Worm (Caenorhabditis elegans) whole organism, midembryonic: Measurements from ENCODE around the gene lron-3.
A peak's percentile ranks its signal among the peaks of the same experiment; 100 is the strongest.

Source experiments
- T22C8.4 ChIP-seq: fragments of 200-800 bp; sonication (Bioruptor generic); IDR thresholded peaks from 2 replicates; pipeline ENCODE4 v1.3.6; 2022; ENCODE audit warnings: missing genetic modification characterization, missing compliant biosample characterization
- cog-1 ChIP-seq: sonication (generic microtip); optimal IDR thresholded peaks from 2 replicates; lab custom pipeline; 2016; ENCODE audit warnings: missing genetic modification characterization, missing compliant biosample characterization
- flt-1 ChIP-seq: fragments of 200-800 bp; sonication (Bioruptor generic); IDR thresholded peaks from 2 replicates; pipeline ENCODE4 v1.3.6; 2022; ENCODE audit warnings: missing genetic modification characterization, missing compliant biosample characterization
- klf-2 ChIP-seq: fragments of 200-800 bp; sonication (Bioruptor generic); conservative IDR thresholded peaks from 2 replicates; pipeline ENCODE4 v1.3.6; 2022; ENCODE audit warnings: missing genetic modification reagents, missing genetic modification characterization, missing compliant biosample characterization
- med-1 ChIP-seq: sonication (generic microtip); optimal IDR thresholded peaks from 2 replicates; lab custom pipeline; 2017; ENCODE audit warnings: missing genetic modification characterization, mild to moderate bottlenecking, missing compliant biosample characterization, antibody characterized with exemption, missing genetic modification reagents; ENCODE audit not compliant: insufficient read depth
- ref-1 ChIP-seq: fragments of 200-800 bp; sonication (Bioruptor generic); conservative IDR thresholded peaks from 2 replicates; pipeline ENCODE4 v1.3.6; 2022; ENCODE audit warnings: missing genetic modification reagents, missing genetic modification characterization, missing compliant biosample characterization
- tab-1 ChIP-seq: fragments of 200-800 bp; sonication (Bioruptor generic); IDR thresholded peaks from 2 replicates; pipeline ENCODE4 v1.3.6; 2022; ENCODE audit warnings: missing genetic modification characterization, missing compliant biosample characterization
- ztf-23 ChIP-seq: fragments of 200-800 bp; sonication (Bioruptor generic); IDR thresholded peaks from 2 replicates; pipeline ENCODE4 v1.3.6; 2022; ENCODE audit warnings: missing genetic modification reagents, missing genetic modification characterization, missing compliant biosample characterization
- ztf-29 ChIP-seq: fragments of 200-800 bp; sonication (Bioruptor generic); IDR thresholded peaks from 2 replicates; pipeline ENCODE4 v1.3.6; 2022; ENCODE audit warnings: missing genetic modification reagents, missing genetic modification characterization, missing compliant biosample characterization

lron-3 gene

DNA sequence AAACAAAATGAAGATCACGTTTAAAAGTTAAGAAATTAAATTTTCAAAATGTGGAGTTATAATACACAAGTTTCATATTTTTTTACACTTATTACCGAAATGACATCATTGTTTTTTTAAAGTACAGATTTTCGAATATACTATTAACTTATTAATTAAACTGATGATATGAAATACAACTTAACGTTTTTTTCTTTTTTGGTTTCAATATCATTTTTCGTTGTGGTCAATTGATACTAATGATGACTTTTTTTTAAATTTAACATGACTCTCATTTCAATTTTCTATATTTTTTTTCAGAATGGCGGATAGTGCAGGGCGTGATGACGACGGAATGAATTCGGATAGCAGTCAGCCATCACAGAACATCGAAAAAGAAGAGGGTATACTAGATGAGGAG is 33.3 kb upstream of the lron-3 start, which contains the start of gene usp-33:
TSS of gene usp-33 (plus strand) at position 301 of the 400 bp plus-strand sequence.
- TF ChIP-seq med-1 (GFP tag; lab: Kevin White, UChicago) (no peak), ztf-23 (GFP tag; lab: Robert Waterston, UW) (no peak), tab-1 (GFP tag; lab: Robert Waterston, UW) (no peak), ref-1 (GFP tag; lab: Robert Waterston, UW) (no peak), ztf-29 (GFP tag; lab: Robert Waterston, UW) (no peak), cog-1 (tag; lab: Kevin White, UChicago) (no peak), klf-2 (GFP tag; lab: Robert Waterston, UW) (no peak), T22C8.4 (GFP tag; lab: Robert Waterston, UW) (no peak), flt-1 (GFP tag; lab: Robert Waterston, UW) (no peak)

DNA sequence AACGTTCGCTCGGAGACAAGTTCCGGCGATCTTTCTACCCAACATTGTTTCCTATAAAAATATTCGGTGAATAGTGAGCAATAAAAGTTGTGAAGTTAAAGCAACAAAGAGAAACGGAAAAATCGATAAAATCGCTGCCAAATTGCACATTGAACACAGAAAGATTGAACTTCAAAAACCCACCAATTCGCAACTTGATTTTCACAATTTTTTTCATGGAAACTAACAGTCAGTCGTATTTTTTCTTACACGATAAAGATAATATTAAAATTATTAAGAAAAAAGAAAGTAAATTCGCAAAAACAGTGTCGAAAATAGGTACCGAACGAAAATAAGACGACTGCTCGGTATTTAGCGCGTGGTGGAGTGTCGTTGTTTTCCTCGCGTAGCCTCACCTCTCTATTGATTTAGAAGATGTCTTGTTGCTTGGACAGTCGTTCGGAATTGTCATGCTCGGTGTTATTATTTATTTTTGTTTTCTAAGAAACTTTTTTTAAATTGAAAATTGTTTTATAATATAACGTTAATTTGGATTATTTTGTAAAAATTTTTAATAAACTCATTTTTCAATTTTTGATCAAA is 32.7 kb upstream of the lron-3 start, which contains the start of gene gas-1:
TSS of gene gas-1 (minus strand) at position 51 of the 582 bp plus-strand sequence.
- TF ChIP-seq ztf-23 (GFP tag; lab: Robert Waterston, UW), result no peak
- TF ChIP-seq ztf-29 (GFP tag; lab: Robert Waterston, UW), result no peak
- TF ChIP-seq T22C8.4 (GFP tag; lab: Robert Waterston, UW), result no peak
- no peak for TF ChIP-seq tab-1 (GFP tag; lab: Robert Waterston, UW)

DNA sequence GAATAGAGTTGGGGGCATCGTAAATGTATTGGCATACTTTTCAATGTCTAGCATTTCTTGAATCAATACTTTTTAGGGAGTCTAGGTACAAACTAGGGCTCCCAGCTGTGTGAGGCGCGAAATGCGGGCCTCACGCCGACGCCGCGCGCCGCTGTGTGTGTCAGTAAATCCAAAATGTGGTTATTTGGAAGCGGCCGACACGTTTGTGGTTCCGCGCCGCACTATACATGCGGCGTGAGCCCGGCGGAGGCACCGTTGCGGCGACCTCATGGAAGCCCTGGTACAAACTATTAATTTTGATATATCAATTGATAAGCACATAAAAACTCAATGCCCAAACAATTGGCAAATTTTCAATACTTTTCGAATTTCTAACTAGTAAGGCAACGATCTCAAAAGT is 28.4 kb upstream of the lron-3 start:
- TF ChIP-seq tab-1 (GFP tag; lab: Robert Waterston, UW) (no peak), flt-1 (GFP tag; lab: Robert Waterston, UW) (no peak), ztf-23 (GFP tag; lab: Robert Waterston, UW) (no peak), klf-2 (GFP tag; lab: Robert Waterston, UW) (no peak), cog-1 (tag; lab: Kevin White, UChicago) (no peak)

DNA sequence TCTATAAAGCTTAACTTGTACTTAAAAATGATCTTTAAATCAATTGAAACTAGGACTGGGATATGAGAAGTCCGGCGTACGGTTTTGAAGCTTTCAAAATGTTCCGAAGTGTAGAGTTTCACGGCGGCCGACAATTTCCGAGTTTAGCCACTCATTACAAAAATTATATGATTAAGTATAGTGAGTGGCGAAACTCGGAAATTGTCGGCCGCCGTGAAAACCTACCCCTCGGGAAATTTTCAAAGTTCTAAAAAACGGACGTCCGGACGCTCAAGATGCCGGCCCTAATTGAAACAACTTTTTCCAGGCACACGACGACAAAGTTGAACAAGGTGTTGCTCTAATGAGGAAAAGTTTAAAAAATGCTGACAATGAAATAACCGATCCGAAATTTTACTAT is 27.4 kb upstream of the lron-3 start:
- no peak for TF ChIP-seq flt-1 (GFP tag; lab: Robert Waterston, UW)
- no peak for TF ChIP-seq klf-2 (GFP tag; lab: Robert Waterston, UW)
- TF ChIP-seq ztf-23 (GFP tag; lab: Robert Waterston, UW), result no peak
- no peak for TF ChIP-seq T22C8.4 (GFP tag; lab: Robert Waterston, UW)

DNA sequence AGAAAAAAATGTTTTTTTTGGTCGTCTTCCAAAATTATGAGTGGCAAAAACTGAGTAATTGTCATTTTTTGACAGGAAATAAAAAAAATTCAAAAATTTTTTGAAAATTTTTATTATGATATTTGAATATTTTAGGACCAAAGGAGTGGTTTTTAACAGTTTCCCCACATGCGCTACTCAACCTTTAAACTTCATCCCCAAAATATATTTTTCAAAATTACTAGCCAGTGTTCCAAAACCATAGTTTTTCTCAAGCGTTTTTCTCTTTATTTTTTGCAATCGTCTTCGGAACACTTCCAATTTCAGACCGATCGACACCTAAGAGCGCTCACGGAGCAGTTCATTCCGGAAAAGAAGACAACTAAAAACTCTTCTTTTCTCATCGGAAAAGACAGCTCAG is 19.2 kb upstream of the lron-3 start, which contains the start of gene K09A9.6:
TSS of gene K09A9.6 (plus strand) at position 301 of the 400 bp plus-strand sequence.
- TF ChIP-seq ztf-23 (GFP tag; lab: Robert Waterston, UW), result no peak

DNA sequence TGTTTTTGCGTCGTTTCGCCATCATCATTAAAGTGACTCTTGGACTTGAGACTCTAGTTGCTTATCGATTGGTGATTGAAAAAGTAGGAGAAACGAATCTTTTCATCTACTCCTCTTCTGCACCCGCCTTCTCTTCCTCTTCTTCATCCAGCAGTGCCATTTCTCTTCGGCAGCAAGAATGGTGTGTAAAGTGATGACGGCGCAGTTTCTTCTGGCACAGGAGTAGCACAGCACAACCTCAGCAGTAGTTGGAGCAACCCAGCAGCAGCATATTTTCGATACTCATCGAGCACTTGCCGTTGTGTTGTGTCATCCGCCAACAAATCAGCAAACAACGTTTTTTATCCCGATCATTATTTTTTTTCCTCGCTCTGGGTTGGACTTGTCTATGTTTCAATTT is 17.7 kb upstream of the lron-3 start:
- TF ChIP-seq flt-1 (GFP tag; lab: Robert Waterston, UW), result no peak
- no peak for TF ChIP-seq med-1 (GFP tag; lab: Kevin White, UChicago)
- no peak for TF ChIP-seq T22C8.4 (GFP tag; lab: Robert Waterston, UW)

DNA sequence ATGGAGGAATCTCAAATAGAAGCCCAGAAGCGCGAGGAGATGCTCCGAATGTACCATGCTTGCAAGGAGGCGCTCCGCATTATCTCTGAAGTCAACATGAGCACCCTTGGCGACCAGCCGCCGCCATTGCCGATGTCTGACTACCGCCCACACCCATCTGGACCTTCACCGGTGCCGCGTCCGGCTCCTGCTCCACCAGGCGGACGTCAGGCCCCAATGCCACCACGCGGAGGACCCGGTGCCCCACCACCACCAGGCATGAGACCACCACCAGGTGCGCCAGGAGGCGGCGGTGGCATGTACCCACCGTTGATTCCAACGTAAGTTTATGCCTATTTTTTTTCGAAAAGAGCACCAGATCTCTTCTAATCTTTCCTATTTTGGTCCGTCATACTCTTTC is 14.3 kb upstream of the lron-3 start:
- 0 out of 2 replicates have a peak, but pooled peaks have one; percentile 4 for TF ChIP-seq flt-1 (GFP tag; lab: Robert Waterston, UW)
- TF ChIP-seq ref-1 (GFP tag; lab: Robert Waterston, UW), result no peak

DNA sequence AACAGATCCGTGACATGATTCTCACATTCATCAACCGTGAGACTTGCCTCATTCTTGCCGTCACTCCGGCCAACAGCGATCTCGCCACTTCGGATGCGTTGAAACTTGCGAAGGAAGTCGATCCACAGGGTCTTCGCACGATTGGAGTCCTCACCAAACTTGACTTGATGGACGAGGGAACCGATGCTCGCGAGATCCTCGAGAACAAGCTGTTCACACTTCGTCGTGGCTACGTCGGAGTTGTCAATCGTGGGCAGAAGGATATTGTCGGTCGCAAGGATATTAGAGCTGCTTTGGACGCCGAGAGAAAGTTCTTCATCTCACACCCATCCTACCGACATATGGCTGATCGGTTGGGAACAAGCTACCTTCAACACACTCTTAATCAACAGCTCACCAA is 11.9 kb upstream of the lron-3 start:
- TF ChIP-seq ztf-29 (GFP tag; lab: Robert Waterston, UW) (no peak), ref-1 (GFP tag; lab: Robert Waterston, UW) (no peak), klf-2 (GFP tag; lab: Robert Waterston, UW) (no peak), ztf-23 (GFP tag; lab: Robert Waterston, UW) (no peak)

DNA sequence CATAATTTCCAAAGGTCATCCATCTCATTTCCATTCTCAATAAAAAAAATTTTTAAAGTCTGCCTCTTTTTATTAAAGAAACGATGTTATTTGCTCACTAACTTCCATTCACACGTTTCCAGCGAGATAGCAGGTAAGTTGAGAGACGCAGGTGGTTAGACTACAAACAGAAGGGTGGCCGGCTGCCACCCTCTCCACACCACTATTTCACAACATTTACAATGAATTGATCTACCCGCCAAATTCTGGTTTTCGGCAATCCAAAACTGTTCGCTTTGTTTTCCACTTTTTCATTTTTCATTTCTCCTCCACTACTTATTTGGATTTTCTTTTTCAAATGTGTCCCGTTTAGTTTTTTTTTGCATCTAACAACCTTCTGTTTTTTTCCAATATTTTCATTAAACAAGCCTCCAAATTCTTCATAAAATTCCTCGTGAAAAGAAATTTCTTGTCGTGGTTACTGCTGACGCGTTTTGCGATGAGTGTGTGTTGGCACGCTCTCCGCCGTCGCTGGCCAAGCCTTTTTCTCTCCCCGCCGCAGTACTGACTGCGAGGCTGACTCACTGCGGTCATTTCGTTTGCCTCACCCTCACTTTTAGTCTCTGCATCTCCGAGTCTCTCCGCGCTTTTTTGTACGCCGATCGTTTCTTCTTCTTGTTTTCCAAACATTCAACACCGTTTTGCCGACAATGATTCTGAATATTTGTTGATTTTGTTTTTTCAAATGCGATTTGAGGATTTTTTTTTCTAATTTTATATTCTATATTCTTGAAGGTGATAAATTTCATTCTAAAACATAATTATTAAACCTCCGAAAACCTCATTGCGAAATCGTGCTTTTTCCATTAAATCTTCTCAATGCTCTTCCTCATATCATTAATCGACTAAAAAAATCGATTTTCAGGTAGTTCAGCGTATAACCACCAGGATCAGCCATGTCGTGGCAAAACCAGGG is 10.5 kb upstream of the lron-3 start, which contains the start of gene dyn-1:
TSS of gene dyn-1 (plus strand) at position 905 of the 955 bp plus-strand sequence.
- TF ChIP-seq cog-1 (tag; lab: Kevin White, UChicago) (no peak), ztf-23 (GFP tag; lab: Robert Waterston, UW) (0 out of 2 replicates have a peak, but pooled peaks have one; percentile 13)

DNA sequence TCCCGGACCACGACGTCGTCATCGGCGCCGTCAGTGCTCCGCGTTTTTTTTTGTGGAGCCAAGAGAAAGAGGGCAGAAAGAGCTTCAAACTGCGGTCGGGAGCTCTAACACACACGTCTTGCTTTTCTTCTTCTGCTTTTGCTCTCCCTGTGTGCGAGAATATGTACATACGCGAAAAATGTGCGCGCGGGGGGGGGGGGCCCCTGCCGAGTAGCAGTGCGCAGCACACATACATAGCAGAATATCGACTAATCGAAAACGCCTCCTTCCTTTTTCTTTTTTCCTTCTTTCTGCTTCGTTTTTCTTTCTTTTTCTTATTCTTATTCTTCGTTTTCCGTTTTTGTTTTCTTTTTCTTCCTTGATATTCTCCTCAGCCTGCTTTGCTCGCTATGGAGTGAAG is 8.9 kb upstream of the lron-3 start:
- no peak for TF ChIP-seq cog-1 (tag; lab: Kevin White, UChicago)
- TF ChIP-seq ztf-23 (GFP tag; lab: Robert Waterston, UW), result 0 out of 2 replicates have a peak, but pooled peaks have one; percentile 29
- no peak for TF ChIP-seq tab-1 (GFP tag; lab: Robert Waterston, UW)
- no peak for TF ChIP-seq T22C8.4 (GFP tag; lab: Robert Waterston, UW)
- TF ChIP-seq flt-1 (GFP tag; lab: Robert Waterston, UW), result 0 out of 2 replicates have a peak, but pooled peaks have one; percentile 42
